Fruit fly (Drosophila melanogaster) whole organism, embryonic: ENCODE results near the gene Phb1.

Experiments
- Adf1 ChIP-seq: fragments of 200-800 bp; sonication (Bioruptor generic); IDR thresholded peaks from 2 replicates; pipeline ENCODE4 v1.3.6; 2022; ENCODE audit warnings: missing biosample characterization, missing genetic modification characterization
- Aef1 ChIP-seq: fragments of 200-800 bp; sonication (Bioruptor generic); IDR thresholded peaks from 3 replicates; pipeline ENCODE4 v1.3.6; 2022; ENCODE audit warnings: missing biosample characterization, missing genetic modification characterization
- B-H1 ChIP-seq: fragments of 200-800 bp; sonication (Bioruptor generic); IDR thresholded peaks from 3 replicates; pipeline ENCODE4 v1.3.6; 2022; ENCODE audit warnings: missing biosample characterization, missing genetic modification characterization
- CG11456 ChIP-seq: fragments of 200-800 bp; sonication (Bioruptor generic); IDR thresholded peaks from 3 replicates; pipeline ENCODE4 v1.3.6; 2022; ENCODE audit warnings: missing biosample characterization, missing genetic modification characterization
- CG11696 ChIP-seq: fragments of 200-800 bp; sonication (Bioruptor generic); IDR thresholded peaks from 2 replicates; pipeline ENCODE4 v1.3.6; 2022; ENCODE audit warnings: missing biosample characterization, missing genetic modification characterization
- CG12942 ChIP-seq: fragments of 200-800 bp; sonication (Bioruptor generic); optimal IDR thresholded peaks from 3 replicates; lab custom pipeline; 2016; ENCODE audit warnings: missing biosample characterization, missing genetic modification characterization
- CG13775 ChIP-seq: fragments of 200-800 bp; sonication (Bioruptor generic); optimal IDR thresholded peaks from 3 replicates; lab custom pipeline; 2017; ENCODE audit warnings: missing biosample characterization, mild to moderate bottlenecking, missing genetic modification characterization
- CG15269 ChIP-seq: fragments of 200-800 bp; sonication (Bioruptor generic); optimal IDR thresholded peaks from 2 replicates; lab custom pipeline; 2018; ENCODE audit warnings: missing biosample characterization, mild to moderate bottlenecking, missing genetic modification characterization, moderate library complexity
- CG1647 ChIP-seq: fragments of 200-800 bp; sonication (Bioruptor generic); optimal IDR thresholded peaks from 3 replicates; lab custom pipeline; 2016; ENCODE audit warnings: missing biosample characterization, missing genetic modification characterization
- CG16813 ChIP-seq: fragments of 200-800 bp; sonication (Bioruptor generic); IDR thresholded peaks from 3 replicates; pipeline ENCODE4 v1.3.6; 2022; ENCODE audit warnings: missing biosample characterization, missing genetic modification characterization; ENCODE audit not compliant: partially characterized antibody
- CG17829 ChIP-seq: fragments of 200-800 bp; optimal IDR thresholded peaks from 2 replicates; lab custom pipeline; 2019; ENCODE audit warnings: missing biosample characterization, mild to moderate bottlenecking, missing genetic modification characterization, moderate library complexity
- CG18764 ChIP-seq: fragments of 200-800 bp; sonication (Bioruptor generic); optimal IDR thresholded peaks from 3 replicates; lab custom pipeline; 2016; ENCODE audit warnings: missing biosample characterization, missing genetic modification characterization
- CG2199 ChIP-seq: fragments of 200-800 bp; sonication (Bioruptor generic); IDR thresholded peaks from 3 replicates; pipeline ENCODE4 v1.3.6; 2022; ENCODE audit warnings: missing biosample characterization, missing genetic modification characterization
- CG2712 ChIP-seq: fragments of 200-800 bp; optimal IDR thresholded peaks from 3 replicates; lab custom pipeline; 2019; ENCODE audit warnings: missing biosample characterization, mild to moderate bottlenecking, missing genetic modification characterization, moderate library complexity
- CG32772 ChIP-seq: fragments of 200-800 bp; sonication (Bioruptor generic); IDR thresholded peaks from 2 replicates; pipeline ENCODE4 v1.3.6; 2022; ENCODE audit warnings: missing biosample characterization, missing genetic modification characterization
- CG34422 ChIP-seq: fragments of 200-800 bp; sonication (Bioruptor generic); IDR thresholded peaks from 3 replicates; pipeline ENCODE4 v1.3.6; 2022; ENCODE audit warnings: missing biosample characterization, missing genetic modification characterization
- CG3726 ChIP-seq: fragments of 200-800 bp; sonication (Bioruptor generic); IDR thresholded peaks from 3 replicates; pipeline ENCODE4, ENCODE4 v1.3.6; 2022; ENCODE audit warnings: missing biosample characterization, missing genetic modification characterization
- CG4360 ChIP-seq: fragments of 200-800 bp; sonication (Bioruptor generic); IDR thresholded peaks from 2 replicates; pipeline ENCODE4 v1.3.6; 2022; ENCODE audit warnings: missing biosample characterization, missing genetic modification characterization
- CG6689 ChIP-seq: fragments of 200-800 bp; sonication (Bioruptor generic); IDR thresholded peaks from 2 replicates; pipeline ENCODE4 v1.3.6; 2022; ENCODE audit warnings: missing biosample characterization, missing genetic modification characterization
- CG8765 ChIP-seq: fragments of 200-800 bp; sonication (Bioruptor generic); IDR thresholded peaks from 2 replicates; pipeline ENCODE4 v1.3.6; 2022; ENCODE audit warnings: missing biosample characterization, missing genetic modification characterization
- CG9609 ChIP-seq: fragments of 200-800 bp; sonication (Bioruptor generic); optimal IDR thresholded peaks from 3 replicates; lab custom pipeline; 2016; ENCODE audit warnings: missing biosample characterization, missing genetic modification characterization
- CG9797 ChIP-seq: fragments of 200-800 bp; sonication (Bioruptor generic); optimal IDR thresholded peaks from 3 replicates; lab custom pipeline; 2018; ENCODE audit warnings: missing biosample characterization, mild to moderate bottlenecking, missing genetic modification characterization
- CG9876 ChIP-seq: fragments of 200-800 bp; sonication (Bioruptor generic); optimal IDR thresholded peaks from 2 replicates; lab custom pipeline; 2016; ENCODE audit warnings: missing biosample characterization, missing genetic modification characterization
- Ets65A ChIP-seq: fragments of 200-800 bp; sonication (Bioruptor generic); peaks from one replicate; lab custom pipeline; 2016; ENCODE audit warnings: missing biosample characterization, missing genetic modification characterization
- Fer3 ChIP-seq: fragments of 200-800 bp; sonication (Bioruptor generic); optimal IDR thresholded peaks from 2 replicates; lab custom pipeline; 2018; ENCODE audit warnings: missing biosample characterization, mild to moderate bottlenecking, missing genetic modification characterization, moderate library complexity
- HLH3B ChIP-seq: fragments of 200-800 bp; sonication (Bioruptor generic); IDR thresholded peaks from 2 replicates; pipeline ENCODE4 v1.3.6; 2022; ENCODE audit warnings: missing biosample characterization, missing genetic modification characterization
- Jarid2 ChIP-seq: fragments of 200-800 bp; sonication (Bioruptor generic); optimal IDR thresholded peaks from 3 replicates; lab custom pipeline; 2017; ENCODE audit warnings: mild to moderate bottlenecking, missing biosample characterization, missing genetic modification reagents, missing genetic modification characterization
- Kr ChIP-seq: fragments of 200-800 bp; sonication (Bioruptor generic); optimal IDR thresholded peaks from 2 replicates; lab custom pipeline; 2017; ENCODE audit warnings: missing biosample characterization, mild to moderate bottlenecking, missing genetic modification characterization
- Rx ChIP-seq: fragments of 200-800 bp; sonication (Bioruptor generic); IDR thresholded peaks from 2 replicates; pipeline ENCODE4 v1.3.6; 2022; ENCODE audit warnings: missing biosample characterization, missing genetic modification characterization
- Side ChIP-seq: fragments of 200-800 bp; sonication (Bioruptor generic); optimal IDR thresholded peaks from 2 replicates; lab custom pipeline; 2016; ENCODE audit warnings: missing biosample characterization, missing genetic modification characterization
- Ssrp ChIP-seq: fragments of 200-800 bp; sonication (Bioruptor generic); optimal IDR thresholded peaks from 2 replicates; lab custom pipeline; 2018; ENCODE audit warnings: missing biosample characterization, mild to moderate bottlenecking, missing genetic modification characterization, moderate library complexity
- ap ChIP-seq: fragments of 200-800 bp; sonication (Bioruptor generic); IDR thresholded peaks from 2 replicates; pipeline ENCODE4 v1.3.6; 2022; ENCODE audit warnings: missing biosample characterization, missing genetic modification characterization
- bbx ChIP-seq: fragments of 200-800 bp; sonication (Bioruptor generic); IDR thresholded peaks from 2 replicates; pipeline ENCODE4 v1.3.6; 2022; ENCODE audit warnings: missing biosample characterization, missing genetic modification characterization; ENCODE audit not compliant: partially characterized antibody
- cas ChIP-seq: fragments of 200-800 bp; sonication (Bioruptor generic); IDR thresholded peaks from 2 replicates; pipeline ENCODE4 v1.3.6; 2022; ENCODE audit warnings: missing biosample characterization, missing genetic modification characterization
- crp ChIP-seq, 2 experiments: fragments of 200-800 bp; sonication (Bioruptor generic); optimal IDR thresholded peaks; 2 replicates in 1 of 2; 3 replicates in 1 of 2; lab custom pipeline; 2017; ENCODE audit warnings: missing biosample characterization in 2 of 2, missing genetic modification characterization in 2 of 2, mild to moderate bottlenecking in 1 of 2, moderate library complexity in 1 of 2
- dimm ChIP-seq: fragments of 200-800 bp; sonication (Bioruptor generic); IDR thresholded peaks from 2 replicates; pipeline ENCODE4 v1.3.6; 2022; ENCODE audit warnings: missing biosample characterization, missing genetic modification characterization
- dysf ChIP-seq: fragments of 200-800 bp; sonication (Bioruptor generic); IDR thresholded peaks from 3 replicates; pipeline ENCODE4 v1.3.6; 2022; ENCODE audit warnings: missing biosample characterization, missing genetic modification characterization
- esg ChIP-seq: fragments of 200-800 bp; sonication (Bioruptor generic); conservative IDR thresholded peaks from 2 replicates; pipeline ENCODE4 v1.3.6; 2022; ENCODE audit warnings: missing biosample characterization, missing genetic modification characterization
- ewg ChIP-seq: fragments of 200-800 bp; sonication (Bioruptor generic); optimal IDR thresholded peaks from 3 replicates; lab custom pipeline; 2017; ENCODE audit warnings: mild to moderate bottlenecking, missing biosample characterization, missing genetic modification reagents, missing genetic modification characterization
- fd64A ChIP-seq: fragments of 200-800 bp; sonication (Bioruptor generic); optimal IDR thresholded peaks from 3 replicates; lab custom pipeline; 2018; ENCODE audit warnings: missing biosample characterization, mild to moderate bottlenecking, missing genetic modification characterization
- fu2 ChIP-seq: fragments of 200-800 bp; sonication (Bioruptor generic); optimal IDR thresholded peaks from 2 replicates; lab custom pipeline; 2016; ENCODE audit warnings: missing biosample characterization, missing genetic modification characterization
- gfzf ChIP-seq: fragments of 200-800 bp; sonication (Bioruptor generic); optimal IDR thresholded peaks from 2 replicates; lab custom pipeline; 2016; ENCODE audit warnings: missing biosample characterization, mild to moderate bottlenecking, missing genetic modification characterization, moderate library complexity
- h ChIP-seq: fragments of >200 bp; optimal IDR thresholded peaks from 2 replicates; lab custom pipeline; 2017
- nerfin-1 ChIP-seq: fragments of 200-800 bp; sonication (Bioruptor generic); optimal IDR thresholded peaks from 3 replicates; lab custom pipeline; 2019; ENCODE audit warnings: missing biosample characterization, mild to moderate bottlenecking, missing genetic modification characterization, moderate library complexity
- nmo ChIP-seq: fragments of 200-800 bp; sonication (Bioruptor generic); optimal IDR thresholded peaks from 2 replicates; lab custom pipeline; 2018; ENCODE audit warnings: missing biosample characterization, mild to moderate bottlenecking, missing genetic modification characterization, moderate library complexity
- sens ChIP-seq: fragments of 200-800 bp; sonication (Bioruptor generic); peaks from one replicate; lab custom pipeline; 2016; ENCODE audit warnings: missing biosample characterization, missing genetic modification characterization
- stc ChIP-seq: fragments of 200-800 bp; sonication (Bioruptor generic); IDR thresholded peaks from 2 replicates; pipeline ENCODE4 v1.3.6; 2022; ENCODE audit warnings: missing biosample characterization, missing genetic modification characterization
- trem ChIP-seq: fragments of 200-800 bp; optimal IDR thresholded peaks from 3 replicates; lab custom pipeline; 2019; ENCODE audit warnings: missing biosample characterization, mild to moderate bottlenecking, missing genetic modification characterization, moderate library complexity
- vfl ChIP-seq: fragments of 200-800 bp; sonication (Bioruptor generic); optimal IDR thresholded peaks from 2 replicates; lab custom pipeline; 2016; ENCODE audit warnings: missing biosample characterization, missing genetic modification characterization
- vnd ChIP-seq: fragments of 200-800 bp; sonication (Bioruptor generic); IDR thresholded peaks from 3 replicates; pipeline ENCODE4 v1.3.6; 2022; ENCODE audit warnings: missing biosample characterization, missing genetic modification characterization; ENCODE audit not compliant: partially characterized antibody
- z ChIP-seq: fragments of 200-800 bp; sonication (Bioruptor generic); IDR thresholded peaks from 3 replicates; pipeline ENCODE4 v1.3.6; 2022; ENCODE audit warnings: missing biosample characterization, missing genetic modification characterization

Phb1 gene

dm6 chr2L:19131905-19132402 is 8.3 kb upstream of the Phb1 start, which contains the start of the genes AsnRS and DCTN6-p27 (continued):
- TF ChIP-seq CG16813 (GFP tag; lab: Robert Waterston, UW) (peak; percentile 79), CG8765 (GFP tag; lab: Robert Waterston, UW) (no peak), bbx (GFP tag; lab: Robert Waterston, UW) (peak; percentile 59), sens (GFP tag; lab: Kevin White, UChicago) (peak; percentile 94), vfl (peak; percentile 69), Ssrp (tag; lab: Kevin White, UChicago) (peak; percentile 54), Fer3 (peak; percentile 73), CG3726 (GFP tag; lab: Robert Waterston, UW) (no peak), B-H1 (GFP tag; lab: Robert Waterston, UW) (peak; percentile 28; the same call in 1 of the 3 replicates), CG6689 (GFP tag; lab: Robert Waterston, UW) (peak; percentile 59), dysf (GFP tag; lab: Robert Waterston, UW) (peak; percentile 62; the same call in 2 of the 3 replicates), h (no peak), CG18764 (GFP tag; lab: Kevin White, UChicago) (peak; percentile 61), fu2 (peak; percentile 21), CG15269 (tag; lab: Kevin White, UChicago) (peak; percentile 74), CG2199 (GFP tag; lab: Robert Waterston, UW) (peak; percentile 60; the same call in 1 of the 3 replicates), CG1647 (GFP tag; lab: Kevin White, UChicago) (peak; percentile 49), fd64A (GFP tag; lab: Kevin White, UChicago) (no peak), CG13775 (GFP tag; lab: Kevin White, UChicago) (peak; percentile 79), trem (tag; lab: Kevin White, UChicago) (peak; percentile 68), Kr (no peak), CG11456 (GFP tag; lab: Robert Waterston, UW) (peak; percentile 73; the same call in 2 of the 3 replicates), CG9797 (GFP tag; lab: Kevin White, UChicago) (peak; percentile 6), vnd (GFP tag; lab: Robert Waterston, UW) (peak; percentile 70), CG11696 (GFP tag; lab: Robert Waterston, UW) (no peak), CG2712 (peak; percentile 62), Jarid2 (GFP tag; lab: Kevin White, UChicago) (peak; percentile 12), gfzf (GFP tag; lab: Kevin White, UChicago) (no peak), nmo (peak; percentile 77), nerfin-1 (tag; lab: Kevin White, UChicago) (peak; percentile 90), dimm (GFP tag; lab: Robert Waterston, UW) (no peak), z (GFP tag; lab: Robert Waterston, UW) (no peak), HLH3B (GFP tag; lab: Robert Waterston, UW) (0 out of 2 replicates have a peak, but pooled peaks have one; percentile 35), Rx (peak; percentile 50; the same call in 1 of the 2 replicates), CG9876 (GFP tag; lab: Kevin White, UChicago) (no peak), cas (no peak), CG34422 (GFP tag; lab: Robert Waterston, UW) (0 out of 3 replicates have a peak, but pooled peaks have one; percentile 57), CG17829 (tag; lab: Kevin White, UChicago) (peak; percentile 70), stc (GFP tag; lab: Robert Waterston, UW) (no peak), crp (GFP tag; optimal IDR thresholded peaks at IDR 0.05; lab: Kevin White, UChicago) (peak in 1 of 2 experiments; percentile 24), CG9609 (peak; percentile 39), CG12942 (GFP tag; lab: Kevin White, UChicago) (peak; percentile 36), CG32772 (GFP tag; lab: Robert Waterston, UW) (0 out of 2 replicates have a peak, but pooled peaks have one; percentile 19), Side (GFP tag; lab: Kevin White, UChicago) (peak; percentile 6), Aef1 (peak; percentile 28; the same call in 2 of the 3 replicates), CG4360 (no peak), esg (GFP tag; lab: Robert Waterston, UW) (peak; percentile 46; the same call in 1 of the 2 replicates), ewg (GFP tag; lab: Kevin White, UChicago) (peak; percentile 39), ap (GFP tag; lab: Robert Waterston, UW) (no peak; the same call in 1 of the 2 replicates), Ets65A (GFP tag; lab: Kevin White, UChicago) (peak; percentile 81), Adf1 (GFP tag; lab: Robert Waterston, UW) (no peak)
